Fruit fly (Drosophila melanogaster): ENCODE data around the gene CG13457.

CG13457 gene

dm6 chr3L:15116536-15116935 lies 14.6 kb downstream of the CG13457 start, which contains the start of gene Cep135:
TSS of gene Cep135 (plus strand) at chr3L:15116737.
- TF ChIP-seq D1 (tag; optimal IDR thresholded peaks at IDR 0.05) (peak; percentile 35), CG8301 (tag; optimal IDR thresholded peaks at IDR 0.05) (no peak)

- TF ChIP-seq CG14655 (GFP tag; optimal IDR thresholded peaks at IDR 0.05) (no peak), CG4496 (GFP tag; IDR thresholded peaks at IDR 0.05) (0 out of 3 replicates have a peak, but pooled peaks have one; percentile 16)
Observed at dm6 chr3L:15113257-15113656, 17.9 kb downstream of the CG13457 start, which contains the start of gene CG13458. TSS of gene CG13458 (plus strand) at chr3L:15113557.

dm6 chr3L:15108948-15109347 lies 22.2 kb downstream of the CG13457 start:
- TF ChIP-seq CG8159 (tag; optimal IDR thresholded peaks at IDR 0.05): peak; percentile 50
- TF ChIP-seq CG12605 (GFP tag; IDR thresholded peaks at IDR 0.05): peak; percentile 43
- TF ChIP-seq gl (tag; optimal IDR thresholded peaks at IDR 0.05): no peak
- TF ChIP-seq CG32121 (GFP tag; IDR thresholded peaks at IDR 0.05): no peak
- no peak for TF ChIP-seq D1 (tag; optimal IDR thresholded peaks at IDR 0.05)
- TF ChIP-seq fd96Ca (GFP tag; IDR thresholded peaks at IDR 0.05): no peak
- TF ChIP-seq EcR (GFP tag; optimal IDR thresholded peaks at IDR 0.05): no peak
- TF ChIP-seq CG13204 (GFP tag; optimal IDR thresholded peaks at IDR 0.05): no peak
- TF ChIP-seq CG34367 (tag; optimal IDR thresholded peaks at IDR 0.05): peak; percentile 5
- TF ChIP-seq Pif1A (GFP tag; optimal IDR thresholded peaks at IDR 0.05): no peak
- TF ChIP-seq CG14655 (GFP tag; optimal IDR thresholded peaks at IDR 0.05): no peak
- no peak for TF ChIP-seq Ets98B (GFP tag; IDR thresholded peaks at IDR 0.05)
- TF ChIP-seq CG15710 (tag; optimal IDR thresholded peaks at IDR 0.05): peak; percentile 34
- TF ChIP-seq Snoo (tag; optimal IDR thresholded peaks at IDR 0.05): peak; percentile 24
- no peak; the same call in 2 of the 3 replicates for TF ChIP-seq CG4496 (GFP tag; IDR thresholded peaks at IDR 0.05)
- no peak for TF ChIP-seq CG10348 (GFP tag; IDR thresholded peaks at IDR 0.05)
- no peak for TF ChIP-seq Pif1B (GFP tag; optimal IDR thresholded peaks at IDR 0.05)
- peak; percentile 35 for TF ChIP-seq CG8301 (tag; optimal IDR thresholded peaks at IDR 0.05)
- TF ChIP-seq CG17806 (tag; optimal IDR thresholded peaks at IDR 0.05): peak; percentile 28
- peak; percentile 50 for TF ChIP-seq CG9948 (tag; optimal IDR thresholded peaks at IDR 0.05)
- TF ChIP-seq rn (GFP tag; IDR thresholded peaks at IDR 0.05): no peak

- TF ChIP-seq CG15710 (tag; optimal IDR thresholded peaks at IDR 0.05) (no peak), CG8159 (tag; optimal IDR thresholded peaks at IDR 0.05) (no peak), Pif1A (GFP tag; optimal IDR thresholded peaks at IDR 0.05) (no peak), fd96Ca (GFP tag; IDR thresholded peaks at IDR 0.05) (peak; percentile 34; the same call in 1 of the 3 replicates), Ets98B (GFP tag; IDR thresholded peaks at IDR 0.05) (0 out of 2 replicates have a peak, but pooled peaks have one; percentile 4), CG17806 (tag; optimal IDR thresholded peaks at IDR 0.05) (no peak), CG13204 (GFP tag; optimal IDR thresholded peaks at IDR 0.05) (no peak), CG12605 (GFP tag; IDR thresholded peaks at IDR 0.05) (no peak), CG4496 (GFP tag; IDR thresholded peaks at IDR 0.05) (peak; percentile 67), CG34367 (tag; optimal IDR thresholded peaks at IDR 0.05) (no peak), CG32121 (GFP tag; IDR thresholded peaks at IDR 0.05) (no peak), D1 (tag; optimal IDR thresholded peaks at IDR 0.05) (no peak), CG8301 (tag; optimal IDR thresholded peaks at IDR 0.05) (no peak), CG14655 (GFP tag; optimal IDR thresholded peaks at IDR 0.05) (no peak), gl (tag; optimal IDR thresholded peaks at IDR 0.05) (no peak)
Observed at dm6 chr3L:15108524-15108923, 22.7 kb downstream of the CG13457 start.

- peak; percentile 95 for TF ChIP-seq CG9948 (tag; optimal IDR thresholded peaks at IDR 0.05)
- TF ChIP-seq CG12605 (GFP tag; IDR thresholded peaks at IDR 0.05): peak; percentile 43
- peak; percentile 98 for TF ChIP-seq CG15710 (tag; optimal IDR thresholded peaks at IDR 0.05)
- peak; percentile 68 for TF ChIP-seq gl (tag; optimal IDR thresholded peaks at IDR 0.05)
- TF ChIP-seq CG4496 (GFP tag; IDR thresholded peaks at IDR 0.05): peak; percentile 84
- peak; percentile 89 for TF ChIP-seq CG32121 (GFP tag; IDR thresholded peaks at IDR 0.05)
- TF ChIP-seq fd96Ca (GFP tag; IDR thresholded peaks at IDR 0.05): peak; percentile 74; the same call in 2 of the 3 replicates
- TF ChIP-seq CG8159 (tag; optimal IDR thresholded peaks at IDR 0.05): peak; percentile 97
- peak; percentile 94 for TF ChIP-seq Snoo (tag; optimal IDR thresholded peaks at IDR 0.05)
- TF ChIP-seq CG10348 (GFP tag; IDR thresholded peaks at IDR 0.05): peak; percentile 74
- TF ChIP-seq CG13204 (GFP tag; optimal IDR thresholded peaks at IDR 0.05): peak; percentile 99
- peak; percentile 73 for TF ChIP-seq rn (GFP tag; IDR thresholded peaks at IDR 0.05)
- peak; percentile 96 for TF ChIP-seq D1 (tag; optimal IDR thresholded peaks at IDR 0.05)
- peak; percentile 90 for TF ChIP-seq Pif1A (GFP tag; optimal IDR thresholded peaks at IDR 0.05)
- peak; percentile 97 for TF ChIP-seq CG14655 (GFP tag; optimal IDR thresholded peaks at IDR 0.05)
- TF ChIP-seq CG8301 (tag; optimal IDR thresholded peaks at IDR 0.05): peak; percentile 95
- TF ChIP-seq CG34367 (tag; optimal IDR thresholded peaks at IDR 0.05): peak; percentile 92
- TF ChIP-seq CG17806 (tag; optimal IDR thresholded peaks at IDR 0.05): peak; percentile 93
- peak; percentile 93 for TF ChIP-seq Pif1B (GFP tag; optimal IDR thresholded peaks at IDR 0.05)
- TF ChIP-seq Ets98B (GFP tag; IDR thresholded peaks at IDR 0.05): peak; percentile 76
- peak; percentile 62 for TF ChIP-seq EcR (GFP tag; optimal IDR thresholded peaks at IDR 0.05)
Observed at dm6 chr3L:15107776-15108379, 23.3 kb downstream of the CG13457 start.

dm6 chr3L:15107158-15107775 lies 23.9 kb downstream of the CG13457 start:
- no peak; the same call in 1 of the 2 replicates for TF ChIP-seq Ets98B (GFP tag; IDR thresholded peaks at IDR 0.05)
- TF ChIP-seq CG13204 (GFP tag; optimal IDR thresholded peaks at IDR 0.05): peak; percentile 96
- TF ChIP-seq CG4496 (GFP tag; IDR thresholded peaks at IDR 0.05): peak; percentile 4; the same call in 2 of the 3 replicates

Data from whole organism, pupa.